Worm (Caenorhabditis elegans): ENCODE data around the gene nhr-255.
A peak's percentile ranks its signal among the peaks of the same experiment; 100 is the strongest.

Gene nhr-255

DNA sequence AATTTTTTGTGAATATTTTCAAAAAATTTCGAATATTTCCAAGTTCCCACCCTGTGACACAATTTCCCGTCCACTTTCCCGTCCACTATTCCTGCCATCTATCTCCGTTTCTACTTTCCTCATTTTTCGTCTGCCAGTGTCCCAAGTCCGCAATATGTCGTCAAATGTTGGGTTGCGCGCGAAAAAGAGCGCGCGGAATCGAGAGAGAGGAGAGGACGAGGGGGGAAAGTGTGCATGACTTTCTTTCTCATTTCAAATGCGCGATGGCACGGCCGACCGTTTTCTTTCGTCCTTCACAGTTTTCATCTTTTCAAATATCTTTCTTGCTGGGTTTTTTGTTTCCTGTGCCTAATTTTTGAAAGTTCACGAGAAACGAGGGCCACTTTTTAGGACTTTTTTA, 17.4 kb upstream of the nhr-255 start (continued):
- TF ChIP-seq nhr-20 (tag; optimal IDR thresholded peaks at IDR 0.05) (peak; percentile 74), pag-3 (tag; optimal IDR thresholded peaks at IDR 0.05; ENCODE audit: borderline replicate concordance, insufficient read depth) (peak; percentile 93), nhr-12 (tag; optimal IDR thresholded peaks at IDR 0.05) (no peak), egl-27 (tag; optimal IDR thresholded peaks at IDR 0.05) (no peak), efl-1 (optimal IDR thresholded peaks at IDR 0.05) (peak; percentile 69 to 78), efl-1 (GFP tag; optimal IDR thresholded peaks at IDR 0.05 in 1 of 2) (peak in 1 of 2 experiments; percentile 58), unc-62 (GFP tag; optimal IDR thresholded peaks at IDR 0.05) (no peak), mef-2 (tag; optimal IDR thresholded peaks at IDR 0.05) (peak; percentile 7), elt-3 (tag; optimal IDR thresholded peaks at IDR 0.05) (peak in 1 of 6 experiments; percentile 50), skn-1 (tag; optimal IDR thresholded peaks at IDR 0.05) (peak; percentile 24), hlh-4 (tag; optimal IDR thresholded peaks at IDR 0.05) (no peak), aly-2 (tag; optimal IDR thresholded peaks at IDR 0.05) (no peak), ztf-11 (tag; optimal IDR thresholded peaks at IDR 0.05) (peak in 1 of 2 experiments; percentile 11), C04F5.9 (tag; optimal IDR thresholded peaks at IDR 0.05) (no peak), lin-13 (GFP tag; optimal IDR thresholded peaks at IDR 0.05) (peak; percentile 67), sox-4 (tag; optimal IDR thresholded peaks at IDR 0.05) (no peak), tlp-1 (tag; optimal IDR thresholded peaks at IDR 0.05) (no peak), ceh-63 (GFP tag; optimal IDR thresholded peaks at IDR 0.05) (no peak), fkh-10 (GFP tag; optimal IDR thresholded peaks at IDR 0.05) (no peak), lin-35 (GFP tag; optimal IDR thresholded peaks at IDR 0.05) (peak; percentile 56 to 86), xbp-1 (tag; optimal IDR thresholded peaks at IDR 0.05) (peak; percentile 62), dsc-1 (tag; optimal IDR thresholded peaks at IDR 0.05) (peak; percentile 38), mab-9 (GFP tag; IDR thresholded peaks at IDR 0.05) (no peak), elt-2 (tag; optimal IDR thresholded peaks at IDR 0.05) (no peak), rnt-1 (tag; optimal IDR thresholded peaks at IDR 0.05) (peak; percentile 80), unc-98 (GFP tag; IDR thresholded peaks at IDR 0.05) (no peak), hpl-2 (GFP tag; optimal IDR thresholded peaks at IDR 0.05) (no peak), nhr-47 (tag; optimal IDR thresholded peaks at IDR 0.05) (peak; percentile 75), ceh-90 (tag; optimal IDR thresholded peaks at IDR 0.05) (no peak), nhr-11 (tag; optimal IDR thresholded peaks at IDR 0.05) (no peak), nhr-77 (tag; optimal IDR thresholded peaks at IDR 0.05) (peak; percentile 6)

DNA sequence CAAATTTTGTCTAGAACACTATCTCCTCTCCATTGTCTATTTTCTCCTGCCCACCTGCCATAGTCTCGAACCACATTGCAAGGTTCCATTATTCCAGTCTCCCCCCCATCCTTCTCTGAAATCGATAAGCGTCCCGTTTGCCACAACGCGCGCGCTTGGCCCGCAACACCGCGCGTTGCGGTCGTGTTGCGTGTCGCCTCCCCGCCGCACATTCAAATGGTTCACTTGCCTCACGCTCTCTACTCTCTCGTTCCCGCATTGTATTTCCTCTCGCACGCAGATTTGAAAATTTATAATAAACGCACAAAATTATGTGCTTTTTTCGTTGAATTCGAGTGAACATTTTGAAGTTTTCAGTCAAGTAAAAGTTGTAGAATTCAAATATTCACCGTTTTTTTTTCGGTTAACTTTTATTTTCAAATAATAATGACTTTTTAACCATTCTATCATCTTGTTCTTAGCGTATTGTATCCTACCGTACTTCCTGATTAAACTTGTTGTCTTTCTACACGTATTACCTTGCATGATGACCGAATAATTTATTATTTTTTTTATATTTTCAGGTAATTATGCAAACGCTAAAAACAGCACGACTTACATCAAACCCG, 16.7 kb upstream of the nhr-255 start, which contains the start of gene lin-15B:
lin-15B (plus strand) TSS at position 558 of the 608 bp plus-strand sequence.
- TF ChIP-seq lin-15B (tag; optimal IDR thresholded peaks at IDR 0.05) (peak; percentile 42), pag-3 (tag; optimal IDR thresholded peaks at IDR 0.05; ENCODE audit: borderline replicate concordance, insufficient read depth) (no peak)

DNA sequence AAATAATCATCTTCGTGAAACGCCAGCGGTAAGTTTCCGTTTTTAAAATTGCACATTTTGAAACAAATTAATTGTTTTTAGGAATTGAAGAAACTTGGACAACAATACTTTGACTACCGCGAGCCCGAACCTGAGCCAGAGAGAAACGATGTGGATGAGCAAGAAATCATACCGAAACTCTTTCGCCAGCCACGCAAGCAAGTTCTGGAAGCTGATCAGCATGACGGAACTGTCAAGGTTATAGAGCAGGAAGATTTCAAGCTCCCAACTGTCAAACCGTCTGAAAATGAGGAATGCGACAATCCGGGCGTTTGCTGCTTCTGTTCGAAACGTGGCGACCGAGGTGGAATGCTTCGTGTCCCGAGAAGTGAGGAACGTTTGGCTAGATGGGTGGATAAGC, 12.1 kb upstream of the nhr-255 start:
- no peak for TF ChIP-seq lir-3 (tag; optimal IDR thresholded peaks at IDR 0.05; ENCODE audit: poor library complexity)
- no peak for TF ChIP-seq pax-3 (tag; optimal IDR thresholded peaks at IDR 0.05)
- no peak for TF ChIP-seq nhr-28 (tag; optimal IDR thresholded peaks at IDR 0.05)
- TF ChIP-seq nhr-90 (tag; optimal IDR thresholded peaks at IDR 0.05; ENCODE audit: poor library complexity), result no peak
- TF ChIP-seq mep-1 (tag; optimal IDR thresholded peaks at IDR 0.05), result no peak
- TF ChIP-seq elt-3 (tag; optimal IDR thresholded peaks at IDR 0.05), result no peak
- TF ChIP-seq ceh-88 (GFP tag; IDR thresholded peaks at IDR 0.05), result no peak
- no peak for TF ChIP-seq nhr-20 (tag; optimal IDR thresholded peaks at IDR 0.05)
- no peak for TF ChIP-seq ama-1 (optimal IDR thresholded peaks at IDR 0.05)
- no peak for TF ChIP-seq zag-1 (tag; optimal IDR thresholded peaks at IDR 0.05)
- TF ChIP-seq egl-13 (tag; optimal IDR thresholded peaks at IDR 0.05), result no peak

Measured in whole organism, L1 larva.